Worm (Caenorhabditis elegans) whole organism, L4/young adult: Measurements from ENCODE around the gene sodh-2.

Experiments used
- W03F9.2 ChIP-seq: fragments of 150-350 bp; optimal IDR thresholded peaks from 2 replicates; lab custom pipeline; 2014; ENCODE audit warnings: missing biosample characterization, missing genetic modification characterization
- dao-5 ChIP-seq: sonication (generic microtip); optimal IDR thresholded peaks from 2 replicates; lab custom pipeline; 2016; ENCODE audit warnings: missing genotype, missing genetic modification characterization, moderate library complexity, missing compliant biosample characterization
- him-1 ChIP-seq: sonication (generic microtip); optimal IDR thresholded peaks from 2 replicates; lab custom pipeline; 2016; ENCODE audit warnings: missing genotype, missing genetic modification reagents, missing genetic modification characterization, missing compliant biosample characterization

sodh-2 gene

DNA sequence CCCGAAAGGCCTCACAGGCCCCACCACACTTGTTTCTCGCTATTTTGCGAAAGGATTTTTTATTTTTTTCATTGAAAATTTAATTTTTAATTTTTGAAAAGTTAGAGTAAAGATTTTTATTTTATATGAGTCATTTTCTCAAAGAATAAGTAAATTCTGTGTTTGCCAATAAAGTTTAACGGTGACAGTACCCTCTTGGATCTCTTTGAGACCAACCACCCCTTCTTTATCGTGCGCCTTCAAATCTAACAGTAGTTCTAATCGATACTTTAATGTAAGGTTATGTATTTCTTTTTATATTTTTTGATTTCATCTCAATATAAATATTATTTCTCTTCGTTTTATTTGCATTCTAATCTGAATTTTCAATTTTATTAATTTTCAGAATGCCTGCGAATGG, 45.6 kb downstream of the sodh-2 start, which contains the start of gene hmp-1:
TSS of gene hmp-1 (plus strand) at position 380 of the 400 bp plus-strand sequence.
- TF ChIP-seq W03F9.2 (tag; lab: Kevin White, UChicago) (no peak), him-1 (no peak), dao-5 (tag; lab: Kevin White, UChicago) (no peak)

DNA sequence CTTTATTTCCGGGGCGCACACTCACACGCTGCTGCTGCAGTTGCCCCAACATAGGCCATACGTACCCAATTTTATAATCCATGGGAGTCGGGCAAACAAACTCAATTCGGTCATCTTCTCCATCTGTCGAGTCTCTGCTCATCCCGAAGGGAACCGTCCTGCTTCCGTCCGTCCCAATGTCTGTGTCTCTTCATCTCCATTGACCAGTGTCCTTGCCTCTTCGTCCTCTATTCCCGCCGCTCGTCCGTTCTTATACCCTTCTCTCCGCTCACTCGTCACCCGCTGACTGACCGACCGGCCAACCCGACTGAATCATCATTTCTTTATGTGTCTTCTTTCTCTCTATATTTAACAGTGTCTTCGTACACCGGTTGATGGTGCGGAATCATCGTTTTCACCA, 46.2 kb downstream of the sodh-2 start:
- TF ChIP-seq him-1 (peak; percentile 42), W03F9.2 (tag; lab: Kevin White, UChicago) (no peak), dao-5 (tag; lab: Kevin White, UChicago) (no peak)

DNA sequence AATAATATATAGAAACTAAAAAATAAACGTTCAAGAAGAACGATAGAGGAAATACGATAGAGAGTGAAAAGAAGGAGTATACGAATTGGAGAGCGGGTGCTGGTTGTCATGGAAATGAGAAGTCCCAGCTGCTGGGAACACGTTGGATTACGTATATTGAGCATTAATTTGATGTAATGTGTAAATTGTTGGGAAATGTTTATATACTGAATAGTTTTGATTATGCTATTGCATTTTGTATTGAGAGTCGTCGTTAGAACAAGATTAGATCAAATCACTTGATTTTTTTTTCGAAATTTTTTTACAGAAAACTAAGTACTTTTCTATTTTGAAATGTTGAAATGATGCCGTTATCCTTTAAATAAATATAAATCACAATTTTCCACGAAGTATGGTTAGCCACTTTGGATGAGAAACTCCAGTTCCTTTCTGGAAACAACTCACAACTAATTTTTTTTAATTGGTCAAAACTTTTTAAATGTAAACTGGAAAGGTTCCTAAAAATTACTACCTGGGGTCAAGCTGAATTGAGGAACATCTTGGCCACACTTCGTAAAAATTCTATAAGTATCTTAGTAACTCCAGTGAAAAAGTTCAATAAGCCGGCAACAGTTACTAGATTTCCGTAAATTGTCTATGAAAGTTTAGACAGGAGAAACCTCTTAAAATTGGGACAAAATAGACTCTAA, 47.2 kb downstream of the sodh-2 start, which contains the start of gene nphp-4:
TSS of gene nphp-4 (minus strand) at position 51 of the 689 bp plus-strand sequence.
- TF ChIP-seq W03F9.2 (tag; lab: Kevin White, UChicago) (no peak), him-1 (no peak), dao-5 (tag; lab: Kevin White, UChicago) (no peak)
